Fruit fly (Drosophila melanogaster) whole organism, embryonic: ENCODE results near the gene Acp36DE.

Source experiments
- Ada2b ChIP-seq: fragments of 200-800 bp; sonication (Bioruptor generic); IDR thresholded peaks from 2 replicates; pipeline ENCODE4 v1.3.6; 2022; ENCODE audit warnings: missing biosample characterization, missing genetic modification characterization
- B-H2 ChIP-seq: fragments of 200-800 bp; sonication (Bioruptor generic); optimal IDR thresholded peaks from 2 replicates; lab custom pipeline; 2018; ENCODE audit warnings: missing biosample characterization, mild to moderate bottlenecking, missing genetic modification characterization
- CG10209 ChIP-seq: fragments of 200-800 bp; sonication (Bioruptor generic); optimal IDR thresholded peaks from 3 replicates; lab custom pipeline; 2017; ENCODE audit warnings: missing biosample characterization, mild to moderate bottlenecking, missing genetic modification characterization, missing genetic modification reagents
- CG11456 ChIP-seq: fragments of 200-800 bp; sonication (Bioruptor generic); IDR thresholded peaks from 3 replicates; pipeline ENCODE4 v1.3.6; 2022; ENCODE audit warnings: missing biosample characterization, missing genetic modification characterization
- CG13775 ChIP-seq: fragments of 200-800 bp; sonication (Bioruptor generic); optimal IDR thresholded peaks from 3 replicates; lab custom pipeline; 2017; ENCODE audit warnings: missing biosample characterization, mild to moderate bottlenecking, missing genetic modification characterization
- CG13894 ChIP-seq: fragments of 200-800 bp; sonication (Bioruptor generic); optimal IDR thresholded peaks from 3 replicates; lab custom pipeline; 2018; ENCODE audit warnings: missing biosample characterization, mild to moderate bottlenecking, missing genetic modification characterization, moderate library complexity
- CG14965 ChIP-seq: fragments of 200-800 bp; sonication (Bioruptor generic); optimal IDR thresholded peaks from 2 replicates; lab custom pipeline; 2016; ENCODE audit warnings: missing biosample characterization, missing genetic modification characterization, borderline replicate concordance
- CG16815 ChIP-seq: fragments of 200-800 bp; sonication (Bioruptor generic); optimal IDR thresholded peaks from 3 replicates; lab custom pipeline; 2017; ENCODE audit warnings: missing biosample characterization, mild to moderate bottlenecking, missing genetic modification characterization
- CG17385 ChIP-seq: fragments of 200-800 bp; sonication (Bioruptor generic); optimal IDR thresholded peaks from 3 replicates; lab custom pipeline; 2018; ENCODE audit warnings: missing biosample characterization, mild to moderate bottlenecking, missing genetic modification characterization
- CG18476 ChIP-seq: fragments of 200-800 bp; sonication (Bioruptor generic); optimal IDR thresholded peaks from 2 replicates; lab custom pipeline; 2016; ENCODE audit warnings: missing biosample characterization, mild to moderate bottlenecking, missing genetic modification characterization
- CG18599 ChIP-seq: fragments of 200-800 bp; sonication (Bioruptor generic); optimal IDR thresholded peaks from 3 replicates; lab custom pipeline; 2017; ENCODE audit warnings: missing biosample characterization, missing genetic modification characterization, mild to moderate bottlenecking, moderate library complexity, missing genetic modification reagents
- CG18764 ChIP-seq: fragments of 200-800 bp; sonication (Bioruptor generic); optimal IDR thresholded peaks from 3 replicates; lab custom pipeline; 2016; ENCODE audit warnings: missing biosample characterization, missing genetic modification characterization
- CG2199 ChIP-seq: fragments of 200-800 bp; sonication (Bioruptor generic); IDR thresholded peaks from 3 replicates; pipeline ENCODE4 v1.3.6; 2022; ENCODE audit warnings: missing biosample characterization, missing genetic modification characterization
- CG31224 ChIP-seq: fragments of 200-800 bp; sonication (Bioruptor generic); IDR thresholded peaks from 2 replicates; pipeline ENCODE4 v1.3.6; 2022; ENCODE audit warnings: missing biosample characterization, missing genetic modification characterization
- CG3726 ChIP-seq: fragments of 200-800 bp; sonication (Bioruptor generic); IDR thresholded peaks from 3 replicates; pipeline ENCODE4, ENCODE4 v1.3.6; 2022; ENCODE audit warnings: missing biosample characterization, missing genetic modification characterization
- CG3838 ChIP-seq: fragments of 200-800 bp; sonication (Bioruptor generic); optimal IDR thresholded peaks from 3 replicates; lab custom pipeline; 2016; ENCODE audit warnings: missing biosample characterization, missing genetic modification characterization
- CG4730 ChIP-seq: fragments of 200-800 bp; sonication (Bioruptor generic); IDR thresholded peaks from 2 replicates; pipeline ENCODE4 v1.3.6; 2022; ENCODE audit warnings: missing biosample characterization, missing genetic modification characterization
- CG6765 ChIP-seq: fragments of 200-800 bp; sonication (Bioruptor generic); optimal IDR thresholded peaks from 3 replicates; lab custom pipeline; 2017; ENCODE audit warnings: missing biosample characterization, mild to moderate bottlenecking, missing genetic modification characterization
- CG7357 ChIP-seq: fragments of 200-800 bp; sonication (Bioruptor generic); IDR thresholded peaks from 3 replicates; pipeline ENCODE4 v1.3.6; 2022; ENCODE audit warnings: missing biosample characterization, missing genetic modification characterization
- CG8281 ChIP-seq: fragments of 200-800 bp; sonication (Bioruptor generic); optimal IDR thresholded peaks from 2 replicates; lab custom pipeline; 2018; ENCODE audit warnings: missing biosample characterization, mild to moderate bottlenecking, missing genetic modification characterization, moderate library complexity
- CG9817 ChIP-seq: fragments of 200-800 bp; sonication (Bioruptor generic); optimal IDR thresholded peaks from 2 replicates; lab custom pipeline; 2018; ENCODE audit warnings: missing biosample characterization, mild to moderate bottlenecking, missing genetic modification characterization, moderate library complexity
- CTCF ChIP-seq: fragments of 200-800 bp; sonication (Bioruptor generic); optimal IDR thresholded peaks from 2 replicates; lab custom pipeline; 2017; ENCODE audit warnings: missing biosample characterization, mild to moderate bottlenecking, missing genetic modification characterization, moderate library complexity
- Chrac-16 ChIP-seq: fragments of 200-800 bp; sonication (Bioruptor generic); optimal IDR thresholded peaks from 3 replicates; lab custom pipeline; 2016; ENCODE audit warnings: missing biosample characterization, missing genetic modification characterization
- Doc3 ChIP-seq: fragments of 200-800 bp; sonication (Bioruptor generic); IDR thresholded peaks from 3 replicates; pipeline ENCODE4 v1.3.6; 2022; ENCODE audit warnings: missing biosample characterization, missing genetic modification characterization; ENCODE audit not compliant: partially characterized antibody
- ERR ChIP-seq: fragments of 200-800 bp; sonication (Bioruptor generic); optimal IDR thresholded peaks from 2 replicates; lab custom pipeline; 2016; ENCODE audit warnings: missing biosample characterization, missing genetic modification characterization
- Gsc ChIP-seq: fragments of 200-800 bp; sonication (Bioruptor generic); IDR thresholded peaks from 2 replicates; pipeline ENCODE4 v1.3.6; 2022; ENCODE audit warnings: missing biosample characterization, missing genetic modification characterization
- H2.0 ChIP-seq: fragments of 200-800 bp; sonication (Bioruptor generic); IDR thresholded peaks from 2 replicates; pipeline ENCODE4 v1.3.6; 2022; ENCODE audit warnings: missing biosample characterization, missing genetic modification characterization
- HLH4C ChIP-seq: fragments of 200-800 bp; sonication (Bioruptor generic); IDR thresholded peaks from 3 replicates; pipeline ENCODE4 v1.3.6; 2022; ENCODE audit warnings: missing biosample characterization, missing genetic modification characterization; ENCODE audit not compliant: partially characterized antibody
- Hmx ChIP-seq: fragments of 200-800 bp; sonication (Bioruptor generic); optimal IDR thresholded peaks from 2 replicates; lab custom pipeline; 2016; ENCODE audit warnings: missing biosample characterization, missing genetic modification characterization
- Lhr ChIP-seq: fragments of 200-800 bp; sonication (Bioruptor generic); optimal IDR thresholded peaks from 3 replicates; lab custom pipeline; 2017; ENCODE audit warnings: mild to moderate bottlenecking, missing biosample characterization, missing genetic modification reagents, missing genetic modification characterization
- Myb ChIP-seq: fragments of 200-800 bp; sonication (Bioruptor generic); optimal IDR thresholded peaks from 2 replicates; lab custom pipeline; 2016; ENCODE audit warnings: missing biosample characterization, missing genetic modification characterization
- NK7.1 ChIP-seq: fragments of 200-800 bp; sonication (Bioruptor generic); optimal IDR thresholded peaks from 3 replicates; lab custom pipeline; 2016; ENCODE audit warnings: missing biosample characterization, missing genetic modification characterization
- Oaz ChIP-seq: fragments of 200-800 bp; sonication (Bioruptor generic); IDR thresholded peaks from 2 replicates; pipeline ENCODE4 v1.3.6; 2022; ENCODE audit warnings: missing biosample characterization, missing genetic modification characterization
- Opbp ChIP-seq: fragments of 200-800 bp; sonication (Bioruptor generic); IDR thresholded peaks from 3 replicates; pipeline ENCODE4 v1.3.6; 2022; ENCODE audit warnings: missing biosample characterization, missing genetic modification characterization; ENCODE audit not compliant: partially characterized antibody
- Sry-β ChIP-seq: fragments of 200-800 bp; sonication (Bioruptor generic); optimal IDR thresholded peaks from 2 replicates; lab custom pipeline; 2018; ENCODE audit warnings: missing biosample characterization, mild to moderate bottlenecking, missing genetic modification characterization, moderate library complexity
- Stat92E ChIP-seq, 3 experiments: fragments of >200 bp in 2 of 3; fragments of 200-800 bp in 1 of 3; sonication (Bioruptor generic) in 1 of 3; optimal IDR thresholded peaks; 2 replicates each; lab custom pipeline; 2017 to 2019; ENCODE audit warnings: missing biosample characterization in 3 of 3, missing genetic modification characterization in 3 of 3, mild to moderate bottlenecking in 1 of 3, moderate library complexity in 1 of 3
- cato ChIP-seq: fragments of 200-800 bp; sonication (Bioruptor generic); optimal IDR thresholded peaks from 2 replicates; lab custom pipeline; 2016; ENCODE audit warnings: missing biosample characterization, missing genetic modification characterization, borderline replicate concordance
- corto ChIP-seq: fragments of 200-800 bp; sonication (Bioruptor generic); optimal IDR thresholded peaks from 2 replicates; lab custom pipeline; 2016; ENCODE audit warnings: missing biosample characterization, mild to moderate bottlenecking, missing genetic modification characterization, moderate library complexity
- danr ChIP-seq: fragments of 200-800 bp; sonication (Bioruptor generic); IDR thresholded peaks from 2 replicates; pipeline ENCODE4 v1.3.6; 2022; ENCODE audit warnings: missing biosample characterization, missing genetic modification characterization
- dati ChIP-seq: fragments of 200-800 bp; sonication (Bioruptor generic); IDR thresholded peaks from 2 replicates; pipeline ENCODE4 v1.3.6; 2022; ENCODE audit warnings: missing biosample characterization, missing genetic modification characterization
- dimm ChIP-seq: fragments of 200-800 bp; sonication (Bioruptor generic); IDR thresholded peaks from 2 replicates; pipeline ENCODE4 v1.3.6; 2022; ENCODE audit warnings: missing biosample characterization, missing genetic modification characterization
- ewg ChIP-seq: fragments of 200-800 bp; sonication (Bioruptor generic); optimal IDR thresholded peaks from 3 replicates; lab custom pipeline; 2017; ENCODE audit warnings: mild to moderate bottlenecking, missing biosample characterization, missing genetic modification reagents, missing genetic modification characterization
- ftz-f1 ChIP-seq: fragments of 200-800 bp; sonication (Bioruptor generic); optimal IDR thresholded peaks from 2 replicates; lab custom pipeline; 2016; ENCODE audit warnings: missing biosample characterization, missing genetic modification characterization
- lab ChIP-seq: fragments of 200-800 bp; sonication (Bioruptor generic); optimal IDR thresholded peaks from 3 replicates; lab custom pipeline; 2017; ENCODE audit warnings: missing biosample characterization, missing genetic modification characterization, mild to moderate bottlenecking, moderate library complexity, missing genetic modification reagents
- nau ChIP-seq: fragments of 200-800 bp; sonication (Bioruptor generic); optimal IDR thresholded peaks from 3 replicates; lab custom pipeline; 2017; ENCODE audit warnings: missing biosample characterization, mild to moderate bottlenecking, missing genetic modification characterization, missing genetic modification reagents
- p53 ChIP-seq: fragments of 200-800 bp; sonication (Bioruptor generic); optimal IDR thresholded peaks from 2 replicates; lab custom pipeline; 2016; ENCODE audit warnings: missing biosample characterization, missing genetic modification characterization
- sens ChIP-seq: fragments of 200-800 bp; sonication (Bioruptor generic); peaks from one replicate; lab custom pipeline; 2016; ENCODE audit warnings: missing biosample characterization, missing genetic modification characterization
- sima ChIP-seq: fragments of 200-800 bp; sonication (Bioruptor generic); optimal IDR thresholded peaks from 2 replicates; lab custom pipeline; 2016; ENCODE audit warnings: missing biosample characterization, missing genetic modification characterization
- tll ChIP-seq, 2 experiments: fragments of 200-800 bp in 1 of 2; fragments of >200 bp in 1 of 2; sonication (Bioruptor generic) in 1 of 2; optimal IDR thresholded peaks; 2 replicates each; lab custom pipeline; 2017 to 2019; ENCODE audit warnings: missing biosample characterization in 2 of 2, missing genetic modification characterization in 2 of 2, mild to moderate bottlenecking in 1 of 2, moderate library complexity in 1 of 2
- unpg ChIP-seq: fragments of 200-800 bp; sonication (Bioruptor generic); optimal IDR thresholded peaks from 3 replicates; lab custom pipeline; 2018; ENCODE audit warnings: missing biosample characterization, mild to moderate bottlenecking, missing genetic modification characterization, moderate library complexity
- zfh2 ChIP-seq: fragments of 200-800 bp; sonication (Bioruptor generic); optimal IDR thresholded peaks from 2 replicates; lab custom pipeline; 2016; ENCODE audit warnings: missing biosample characterization, missing genetic modification characterization

The Acp36DE gene

dm6 chr2L:18325120-18325581, 33.7 kb downstream of the Acp36DE start (continued):
- peak; percentile 59; the same call in 1 of the 2 replicates for TF ChIP-seq dimm (GFP tag; lab: Robert Waterston, UW)
- peak; percentile 30 for TF ChIP-seq Hmx
- peak; percentile 73 for TF ChIP-seq CG4730 (GFP tag; lab: Robert Waterston, UW)
- TF ChIP-seq CG8281: peak; percentile 68
- peak; percentile 70 for TF ChIP-seq CG7357 (GFP tag; lab: Robert Waterston, UW)
- no peak for TF ChIP-seq HLH4C (GFP tag; lab: Robert Waterston, UW)
- peak; percentile 73 for TF ChIP-seq CG13775 (GFP tag; lab: Kevin White, UChicago)
- TF ChIP-seq CG9817 (tag; lab: Kevin White, UChicago): peak; percentile 81
- TF ChIP-seq CG18599 (GFP tag; lab: Kevin White, UChicago): peak; percentile 81
- peak; percentile 33 for TF ChIP-seq ERR (GFP tag; lab: Kevin White, UChicago)
- no peak for TF ChIP-seq Doc3 (GFP tag; lab: Robert Waterston, UW)
- TF ChIP-seq Oaz (GFP tag; lab: Robert Waterston, UW): peak; percentile 74
- peak; percentile 77 for TF ChIP-seq Chrac-16
- peak; percentile 58 for TF ChIP-seq Gsc (GFP tag; lab: Robert Waterston, UW)
- peak; percentile 82; the same call in 2 of the 3 replicates for TF ChIP-seq CG11456 (GFP tag; lab: Robert Waterston, UW)
- peak; percentile 80 for TF ChIP-seq dati
- TF ChIP-seq CG3838: peak; percentile 43
- TF ChIP-seq Sry-β (GFP tag; lab: Kevin White, UChicago): peak; percentile 51
- peak; percentile 79 for TF ChIP-seq CG17385 (GFP tag; lab: Kevin White, UChicago)
- peak in 1 of 3 experiments; percentile 16 for TF ChIP-seq Stat92E (GFP tag; optimal IDR thresholded peaks at IDR 0.05; lab: Kevin White, UChicago)
- no peak for TF ChIP-seq corto
- peak; percentile 57 for TF ChIP-seq Myb (GFP tag; lab: Kevin White, UChicago)
- TF ChIP-seq B-H2 (GFP tag; lab: Kevin White, UChicago): no peak
- TF ChIP-seq unpg (GFP tag; lab: Kevin White, UChicago): peak; percentile 86
- peak; percentile 62 for TF ChIP-seq NK7.1 (GFP tag; lab: Kevin White, UChicago)
- peak; percentile 34 for TF ChIP-seq CTCF
- no peak for TF ChIP-seq CG13894
- peak; percentile 16 for TF ChIP-seq CG6765 (GFP tag; lab: Kevin White, UChicago)
- TF ChIP-seq CG18476 (GFP tag; lab: Kevin White, UChicago): peak; percentile 74
- TF ChIP-seq lab (GFP tag; lab: Kevin White, UChicago): peak; percentile 82
- TF ChIP-seq ftz-f1 (GFP tag; lab: Kevin White, UChicago): no peak
- peak; percentile 71 for TF ChIP-seq cato (GFP tag; lab: Kevin White, UChicago)

- TF ChIP-seq CG31224 (GFP tag; lab: Robert Waterston, UW): no peak
- TF ChIP-seq CG2199 (GFP tag; lab: Robert Waterston, UW): peak; percentile 67; the same call in 1 of the 3 replicates
- TF ChIP-seq sens (GFP tag; lab: Kevin White, UChicago): peak; percentile 69
- TF ChIP-seq CG14965 (GFP tag; lab: Kevin White, UChicago): no peak
- no peak for TF ChIP-seq Lhr
- no peak for TF ChIP-seq Ada2b (GFP tag; lab: Robert Waterston, UW)
- TF ChIP-seq danr (GFP tag; lab: Robert Waterston, UW): no peak
- TF ChIP-seq ewg: peak; percentile 81
- TF ChIP-seq nau (GFP tag; lab: Kevin White, UChicago): no peak
- TF ChIP-seq CG18764 (GFP tag; lab: Kevin White, UChicago): no peak
- no peak for TF ChIP-seq Opbp (GFP tag; lab: Robert Waterston, UW)
- no peak for TF ChIP-seq CG16815
- TF ChIP-seq tll (GFP tag; optimal IDR thresholded peaks at IDR 0.05; lab: Kevin White, UChicago): no peak
- no peak for TF ChIP-seq zfh2
- no peak for TF ChIP-seq sima
- TF ChIP-seq CG3726 (GFP tag; lab: Robert Waterston, UW): no peak
- no peak for TF ChIP-seq p53 (GFP tag; lab: Kevin White, UChicago)
- TF ChIP-seq CG10209 (GFP tag; lab: Kevin White, UChicago): no peak
- no peak for TF ChIP-seq H2.0 (GFP tag; lab: Robert Waterston, UW)
Observed at dm6 chr2L:18320933-18321332, 37.9 kb downstream of the Acp36DE start.
